Fruit fly (Drosophila melanogaster): ENCODE data around the gene CG4995.

CG4995 gene

dm6 chr2L:10276846-10277245 lies 45.4 kb upstream of the CG4995 start (continued):
- TF ChIP-seq acj6 (GFP tag; optimal IDR thresholded peaks at IDR 0.05) = peak; percentile 31
- TF ChIP-seq Ets96B (tag; optimal IDR thresholded peaks at IDR 0.05) = no peak
- TF ChIP-seq Sox102F (GFP tag; optimal IDR thresholded peaks at IDR 0.05) = no peak
- TF ChIP-seq CG11902 (GFP tag; optimal IDR thresholded peaks at IDR 0.05) = peak; percentile 3
- TF ChIP-seq CG32006 (GFP tag; optimal IDR thresholded peaks at IDR 0.05) = no peak
- peak; percentile 37 for TF ChIP-seq dac (GFP tag; optimal IDR thresholded peaks at IDR 0.05)
- no peak for TF ChIP-seq CG9139 (GFP tag; optimal IDR thresholded peaks at IDR 0.05)
- TF ChIP-seq net (GFP tag; optimal IDR thresholded peaks at IDR 0.05) = no peak
- TF ChIP-seq OdsH (GFP tag; optimal IDR thresholded peaks at IDR 0.05) = peak; percentile 63
- peak; percentile 42 for TF ChIP-seq Hr4 (GFP tag; optimal IDR thresholded peaks at IDR 0.05)
- TF ChIP-seq CG6276 (GFP tag; optimal IDR thresholded peaks at IDR 0.05) = no peak
- no peak for TF ChIP-seq Eip93F (GFP tag; optimal IDR thresholded peaks at IDR 0.05)

- TF ChIP-seq dsx (GFP tag; optimal IDR thresholded peaks at IDR 0.05; ENCODE audit: poor library complexity, severe bottlenecking) = no peak
- TF ChIP-seq fkh (GFP tag; optimal IDR thresholded peaks at IDR 0.05) = peak; percentile 84
- no peak for TF ChIP-seq CG6854 (GFP tag; optimal IDR thresholded peaks at IDR 0.05)
- TF ChIP-seq CG9139 (GFP tag; optimal IDR thresholded peaks at IDR 0.05) = no peak
- TF ChIP-seq Eip78C (GFP tag) = no peak
- TF ChIP-seq pdm3 (GFP tag; optimal IDR thresholded peaks at IDR 0.05) = no peak
- TF ChIP-seq topi (GFP tag; optimal IDR thresholded peaks at IDR 0.05) = no peak
Measured at dm6 chr2L:10277362-10277761, 44.9 kb upstream of the CG4995 start.

dm6 chr2L:10278658-10279057 lies 43.6 kb upstream of the CG4995 start, which contains the start of gene Utx:
TSS of gene Utx (minus strand) at chr2L:10278811.
- TF ChIP-seq CG6163 (GFP tag; IDR thresholded peaks at IDR 0.05) (no peak), Eip93F (GFP tag; optimal IDR thresholded peaks at IDR 0.05) (peak; percentile 1), CG6808 (GFP tag; optimal IDR thresholded peaks at IDR 0.05) (no peak), fd85E (GFP tag; optimal IDR thresholded peaks at IDR 0.05) (no peak), Smox (GFP tag; optimal IDR thresholded peaks at IDR 0.05) (no peak), CG31627 (GFP tag; optimal IDR thresholded peaks at IDR 0.05) (peak; percentile 0), lz (GFP tag; optimal IDR thresholded peaks at IDR 0.05) (peak; percentile 12), esn (GFP tag; optimal IDR thresholded peaks at IDR 0.05) (peak; percentile 14), CG3032 (tag; optimal IDR thresholded peaks at IDR 0.05) (peak; percentile 19)

- TF ChIP-seq Eip78C (GFP tag) = no peak
- TF ChIP-seq dac (GFP tag; optimal IDR thresholded peaks at IDR 0.05) = no peak
- TF ChIP-seq net (GFP tag; optimal IDR thresholded peaks at IDR 0.05) = no peak
- no peak for TF ChIP-seq CG8119 (GFP tag; IDR thresholded peaks at IDR 0.05)
- no peak for TF ChIP-seq CG3919 (GFP tag; optimal IDR thresholded peaks at IDR 0.05)
- TF ChIP-seq CG8319 (GFP tag; optimal IDR thresholded peaks at IDR 0.05) = no peak
- no peak for TF ChIP-seq salr (GFP tag; optimal IDR thresholded peaks at IDR 0.05)
- no peak for TF ChIP-seq lz (GFP tag; optimal IDR thresholded peaks at IDR 0.05)
- no peak for TF ChIP-seq CG11762 (GFP tag; optimal IDR thresholded peaks at IDR 0.05; ENCODE audit: insufficient read depth)
- TF ChIP-seq spab (GFP tag; optimal IDR thresholded peaks at IDR 0.05) = no peak
- no peak for TF ChIP-seq cyc (GFP tag; optimal IDR thresholded peaks at IDR 0.05)
- TF ChIP-seq Lpt (GFP tag; optimal IDR thresholded peaks at IDR 0.05) = no peak
- TF ChIP-seq pdm3 (GFP tag; optimal IDR thresholded peaks at IDR 0.05) = no peak
- no peak for TF ChIP-seq CG6792 (GFP tag; optimal IDR thresholded peaks at IDR 0.05)
- no peak for TF ChIP-seq fkh (GFP tag; optimal IDR thresholded peaks at IDR 0.05)
- no peak for TF ChIP-seq CG9139 (GFP tag; optimal IDR thresholded peaks at IDR 0.05)
Measured at dm6 chr2L:10280772-10281171, 41.5 kb upstream of the CG4995 start, which contains the start of gene CG34043. TSS of gene CG34043 (minus strand) at chr2L:10280872.

Measured in whole organism, prepupa.